Fruit fly (Drosophila melanogaster): ENCODE data around the gene corn.

- TF ChIP-seq insv (optimal IDR thresholded peaks at IDR 0.05) = no peak
- TF ChIP-seq Myc (optimal IDR thresholded peaks at IDR 0.05) = no peak
- TF ChIP-seq h (optimal IDR thresholded peaks at IDR 0.05) = no peak
- TF ChIP-seq psq (optimal IDR thresholded peaks at IDR 0.05) = no peak
These were observed 9.1 kb downstream of the corn start for dm6 chr3L:7147796-7148195.
